Worm (Caenorhabditis elegans) whole organism, L2 larva: ENCODE results near the gene C08F1.12.
"Not testable (repeated sequence)": the region's sequence is repeated elsewhere in the genome, so short reads cannot be mapped to it uniquely, and the experiment has no call there.

ENCODE experiments used
- Y55F3AM.14 ChIP-seq: fragments of 200-800 bp; sonication (Bioruptor generic); optimal IDR thresholded peaks from 2 replicates; lab custom pipeline; 2018; ENCODE audit warnings: mild to moderate bottlenecking, missing genetic modification characterization, missing compliant biosample characterization
- ceh-82 ChIP-seq: fragments of 150-350 bp; optimal IDR thresholded peaks from 2 replicates; lab custom pipeline; 2014; ENCODE audit warnings: missing biosample characterization, missing genetic modification characterization
- dmd-4 ChIP-seq: sonication (generic microtip); optimal IDR thresholded peaks from 2 replicates; lab custom pipeline; 2017; ENCODE audit warnings: missing biosample characterization, missing genetic modification characterization
- elt-1 ChIP-seq: fragments of 150-350 bp; optimal IDR thresholded peaks from 2 replicates; lab custom pipeline; 2014; ENCODE audit warnings: missing biosample characterization, missing genetic modification characterization
- elt-3 ChIP-seq: sonication (generic microtip); optimal IDR thresholded peaks from 2 replicates; lab custom pipeline; 2017; ENCODE audit warnings: missing biosample characterization, missing genetic modification characterization
- nhr-25 ChIP-seq: fragments of 150-350 bp; sonication (generic microtip); optimal IDR thresholded peaks from 3 replicates; lab custom pipeline; 2014; ENCODE audit warnings: missing biosample characterization, missing genetic modification characterization
- nhr-77 ChIP-seq: fragments of 150-350 bp; optimal IDR thresholded peaks from 2 replicates; lab custom pipeline; 2014; ENCODE audit warnings: missing biosample characterization, missing genetic modification characterization
- unc-39 ChIP-seq: fragments of 150-350 bp; optimal IDR thresholded peaks from 2 replicates; lab custom pipeline; 2014; ENCODE audit warnings: missing biosample characterization, missing genetic modification characterization
- unc-62 ChIP-seq: fragments of 150-350 bp; optimal IDR thresholded peaks from 2 replicates; lab custom pipeline; 2014; ENCODE audit warnings: missing biosample characterization, missing genetic modification reagents, missing genetic modification characterization
- ztf-1 ChIP-seq: fragments of 200-800 bp; sonication (Bioruptor generic); conservative IDR thresholded peaks from 2 replicates; pipeline ENCODE4 v1.3.6; 2022; ENCODE audit warnings: missing genetic modification characterization, missing compliant biosample characterization

- TF ChIP-seq unc-39 (tag; lab: Kevin White, UChicago); nhr-77; nhr-25 (tag; lab: Kevin White, UChicago); Y55F3AM.14; dmd-4; elt-1 (tag; lab: Kevin White, UChicago); unc-62 (GFP tag; lab: Kevin White, UChicago); elt-3 (tag; lab: Kevin White, UChicago); ztf-1 (GFP tag; lab: Robert Waterston, UW); ceh-82 (tag; lab: Kevin White, UChicago): not testable (repeated sequence)
These were observed 31.0 kb downstream of the C08F1.12 start, which contains the start of gene F36H5.14 for ce11 chrII:1775234-1775633.
